Fruit fly (Drosophila melanogaster) whole organism, embryonic: Measurements from ENCODE around the gene CG11384.

Experiments used
- ATbp ChIP-seq: fragments of 200-800 bp; sonication (Bioruptor generic); optimal IDR thresholded peaks from 2 replicates; lab custom pipeline; 2017; ENCODE audit warnings: missing biosample characterization, mild to moderate bottlenecking, missing genetic modification characterization, missing genetic modification reagents
- BtbVII ChIP-seq: fragments of 200-800 bp; sonication (Bioruptor generic); optimal IDR thresholded peaks from 3 replicates; lab custom pipeline; 2017; ENCODE audit warnings: missing biosample characterization, mild to moderate bottlenecking, missing genetic modification characterization
- Bteb2 ChIP-seq: fragments of 200-800 bp; sonication (Bioruptor generic); optimal IDR thresholded peaks from 2 replicates; lab custom pipeline; 2016; ENCODE audit warnings: missing biosample characterization, missing genetic modification characterization
- CG10321 ChIP-seq: fragments of 200-800 bp; sonication (Bioruptor generic); IDR thresholded peaks from 2 replicates; pipeline ENCODE4 v1.3.6; 2022; ENCODE audit warnings: missing biosample characterization, missing genetic modification characterization
- CG10366 ChIP-seq: fragments of 200-800 bp; sonication (Bioruptor generic); IDR thresholded peaks from 2 replicates; pipeline ENCODE4 v1.3.6; 2022; ENCODE audit warnings: missing biosample characterization, missing genetic modification characterization
- CG10543 ChIP-seq: fragments of 200-800 bp; sonication (Bioruptor generic); optimal IDR thresholded peaks from 3 replicates; lab custom pipeline; 2017; ENCODE audit warnings: missing biosample characterization, mild to moderate bottlenecking, missing genetic modification characterization, moderate library complexity
- CG10959 ChIP-seq: fragments of 200-800 bp; sonication (Bioruptor generic); IDR thresholded peaks from 2 replicates; pipeline ENCODE4 v1.3.6; 2022; ENCODE audit warnings: missing biosample characterization, missing genetic modification characterization
- CG11504 ChIP-seq: fragments of 200-800 bp; sonication (Bioruptor generic); optimal IDR thresholded peaks from 3 replicates; lab custom pipeline; 2019; ENCODE audit warnings: missing biosample characterization, mild to moderate bottlenecking, missing genetic modification characterization, moderate library complexity
- CG12769 ChIP-seq: fragments of 200-800 bp; sonication (Bioruptor generic); optimal IDR thresholded peaks from 2 replicates; lab custom pipeline; 2019; ENCODE audit warnings: missing biosample characterization, mild to moderate bottlenecking, missing genetic modification characterization, moderate library complexity
- CG12942 ChIP-seq: fragments of 200-800 bp; sonication (Bioruptor generic); optimal IDR thresholded peaks from 3 replicates; lab custom pipeline; 2016; ENCODE audit warnings: missing biosample characterization, missing genetic modification characterization
- CG15011 ChIP-seq: fragments of 200-800 bp; sonication (Bioruptor generic); optimal IDR thresholded peaks from 3 replicates; lab custom pipeline; 2018; ENCODE audit warnings: missing biosample characterization, mild to moderate bottlenecking, missing genetic modification characterization
- CG15073 ChIP-seq: fragments of 200-800 bp; sonication (Bioruptor generic); optimal IDR thresholded peaks from 2 replicates; lab custom pipeline; 2016; ENCODE audit warnings: missing biosample characterization, missing genetic modification characterization
- CG17612 ChIP-seq: fragments of 200-800 bp; sonication (Bioruptor generic); IDR thresholded peaks from 2 replicates; pipeline ENCODE4 v1.3.6; 2022; ENCODE audit warnings: missing biosample characterization, missing genetic modification characterization
- CG17829 ChIP-seq: fragments of 200-800 bp; optimal IDR thresholded peaks from 2 replicates; lab custom pipeline; 2019; ENCODE audit warnings: missing biosample characterization, mild to moderate bottlenecking, missing genetic modification characterization, moderate library complexity
- CG17912 ChIP-seq: fragments of 200-800 bp; sonication (Bioruptor generic); optimal IDR thresholded peaks from 2 replicates; lab custom pipeline; 2018; ENCODE audit warnings: missing biosample characterization, mild to moderate bottlenecking, missing genetic modification characterization
- CG34422 ChIP-seq: fragments of 200-800 bp; sonication (Bioruptor generic); IDR thresholded peaks from 3 replicates; pipeline ENCODE4 v1.3.6; 2022; ENCODE audit warnings: missing biosample characterization, missing genetic modification characterization
- CG4854 ChIP-seq: fragments of 200-800 bp; sonication (Bioruptor generic); optimal IDR thresholded peaks from 2 replicates; lab custom pipeline; 2016; ENCODE audit warnings: missing biosample characterization, missing genetic modification characterization, inconsistent platforms
- CG6791 ChIP-seq: fragments of 200-800 bp; sonication (Bioruptor generic); IDR thresholded peaks from 3 replicates; pipeline ENCODE4 v1.3.6; 2022; ENCODE audit warnings: missing biosample characterization, missing genetic modification characterization; ENCODE audit not compliant: partially characterized antibody
- CG7271 ChIP-seq: fragments of 200-800 bp; sonication (Bioruptor generic); optimal IDR thresholded peaks from 2 replicates; lab custom pipeline; 2018; ENCODE audit warnings: missing biosample characterization, mild to moderate bottlenecking, missing genetic modification characterization, moderate library complexity
- CG9609 ChIP-seq: fragments of 200-800 bp; sonication (Bioruptor generic); optimal IDR thresholded peaks from 3 replicates; lab custom pipeline; 2016; ENCODE audit warnings: missing biosample characterization, missing genetic modification characterization
- CG9727 ChIP-seq: fragments of 200-800 bp; sonication (Bioruptor generic); optimal IDR thresholded peaks from 3 replicates; lab custom pipeline; 2017; ENCODE audit warnings: missing biosample characterization, mild to moderate bottlenecking, missing genetic modification characterization
- CG9817 ChIP-seq: fragments of 200-800 bp; sonication (Bioruptor generic); optimal IDR thresholded peaks from 2 replicates; lab custom pipeline; 2018; ENCODE audit warnings: missing biosample characterization, mild to moderate bottlenecking, missing genetic modification characterization, moderate library complexity
- CrebB ChIP-seq: fragments of 200-800 bp; sonication (Bioruptor generic); optimal IDR thresholded peaks from 3 replicates; lab custom pipeline; 2018; ENCODE audit warnings: missing biosample characterization, mild to moderate bottlenecking, missing genetic modification characterization
- Dek ChIP-seq: fragments of 200-800 bp; sonication (Bioruptor generic); optimal IDR thresholded peaks from 3 replicates; lab custom pipeline; 2019; ENCODE audit warnings: missing biosample characterization, mild to moderate bottlenecking, missing genetic modification characterization, moderate library complexity
- Dip2 ChIP-seq: fragments of 200-800 bp; sonication (Bioruptor generic); IDR thresholded peaks from 2 replicates; pipeline ENCODE4 v1.3.6; 2022; ENCODE audit warnings: missing biosample characterization, missing genetic modification characterization
- Dref ChIP-seq: fragments of 200-800 bp; sonication (Bioruptor generic); IDR thresholded peaks from 2 replicates; pipeline ENCODE4 v1.3.6; 2022; ENCODE audit warnings: missing biosample characterization, missing genetic modification characterization
- Ets65A ChIP-seq: fragments of 200-800 bp; sonication (Bioruptor generic); peaks from one replicate; lab custom pipeline; 2016; ENCODE audit warnings: missing biosample characterization, missing genetic modification characterization
- Gug ChIP-seq: fragments of 200-800 bp; sonication (Bioruptor generic); IDR thresholded peaks from 4 replicates; pipeline ENCODE4 v1.3.6; 2022; ENCODE audit warnings: missing biosample characterization, missing genetic modification characterization
- HLH3B ChIP-seq: fragments of 200-800 bp; sonication (Bioruptor generic); IDR thresholded peaks from 2 replicates; pipeline ENCODE4 v1.3.6; 2022; ENCODE audit warnings: missing biosample characterization, missing genetic modification characterization
- HLHmδ ChIP-seq: fragments of 200-800 bp; sonication (Bioruptor generic); optimal IDR thresholded peaks from 2 replicates; lab custom pipeline; 2018; ENCODE audit warnings: missing biosample characterization, mild to moderate bottlenecking, missing genetic modification characterization, moderate library complexity
- Hmr ChIP-seq: fragments of 200-800 bp; sonication (Bioruptor generic); optimal IDR thresholded peaks from 3 replicates; lab custom pipeline; 2017; ENCODE audit warnings: mild to moderate bottlenecking, missing biosample characterization, missing genetic modification reagents, missing genetic modification characterization
- Hr3 ChIP-seq: fragments of 200-800 bp; sonication (Bioruptor generic); optimal IDR thresholded peaks from 3 replicates; lab custom pipeline; 2016; ENCODE audit warnings: missing biosample characterization, missing genetic modification characterization
- Hr39 ChIP-seq: fragments of >200 bp; optimal IDR thresholded peaks from 2 replicates; lab custom pipeline; 2017
- Rx ChIP-seq: fragments of 200-800 bp; sonication (Bioruptor generic); IDR thresholded peaks from 2 replicates; pipeline ENCODE4 v1.3.6; 2022; ENCODE audit warnings: missing biosample characterization, missing genetic modification characterization
- Scr ChIP-seq: fragments of 200-800 bp; sonication (Bioruptor generic); IDR thresholded peaks from 2 replicates; pipeline ENCODE4 v1.3.6; 2022; ENCODE audit warnings: missing biosample characterization, missing genetic modification characterization; ENCODE audit not compliant: partially characterized antibody
- aop ChIP-seq: fragments of 200-800 bp; sonication (Bioruptor generic); IDR thresholded peaks from 2 replicates; pipeline ENCODE4 v1.3.6; 2022; ENCODE audit warnings: missing biosample characterization, missing genetic modification characterization
- bbx ChIP-seq: fragments of 200-800 bp; sonication (Bioruptor generic); IDR thresholded peaks from 2 replicates; pipeline ENCODE4 v1.3.6; 2022; ENCODE audit warnings: missing biosample characterization, missing genetic modification characterization; ENCODE audit not compliant: partially characterized antibody
- dmrt11E ChIP-seq: fragments of 200-800 bp; sonication (Bioruptor generic); optimal IDR thresholded peaks from 3 replicates; lab custom pipeline; 2018; ENCODE audit warnings: missing biosample characterization, mild to moderate bottlenecking, missing genetic modification characterization, moderate library complexity
- fd96Cb ChIP-seq: fragments of 200-800 bp; sonication (Bioruptor generic); optimal IDR thresholded peaks from 2 replicates; lab custom pipeline; 2018; ENCODE audit warnings: missing biosample characterization, mild to moderate bottlenecking, missing genetic modification characterization, moderate library complexity
- her ChIP-seq: fragments of 200-800 bp; sonication (Bioruptor generic); optimal IDR thresholded peaks from 2 replicates; lab custom pipeline; 2016; ENCODE audit warnings: missing biosample characterization, missing genetic modification characterization
- klu ChIP-seq: fragments of 200-800 bp; sonication (Bioruptor generic); IDR thresholded peaks from 2 replicates; pipeline ENCODE4 v1.3.6; 2022; ENCODE audit warnings: missing biosample characterization, missing genetic modification characterization
- lola ChIP-seq, 3 experiments: fragments of >200 bp in 2 of 3; fragments of 200-800 bp in 1 of 3; sonication (Bioruptor generic) in 1 of 3; optimal IDR thresholded peaks; 2 replicates each; lab custom pipeline; 2017 to 2019; ENCODE audit warnings: missing biosample characterization in 3 of 3, missing genetic modification characterization in 3 of 3, mild to moderate bottlenecking in 1 of 3, moderate library complexity in 1 of 3
- maf-S ChIP-seq: fragments of 200-800 bp; sonication (Bioruptor generic); optimal IDR thresholded peaks from 2 replicates; lab custom pipeline; 2016; ENCODE audit warnings: missing biosample characterization, missing genetic modification characterization
- mld ChIP-seq: fragments of 200-800 bp; sonication (Bioruptor generic); IDR thresholded peaks from 3 replicates; pipeline ENCODE4 v1.3.6; 2022; ENCODE audit warnings: missing biosample characterization, missing genetic modification characterization; ENCODE audit not compliant: partially characterized antibody
- pita ChIP-seq: fragments of 200-800 bp; sonication (Bioruptor generic); optimal IDR thresholded peaks from 2 replicates; lab custom pipeline; 2017; ENCODE audit warnings: missing biosample characterization, mild to moderate bottlenecking, missing genetic modification characterization
- pros ChIP-seq: fragments of 200-800 bp; sonication (Bioruptor generic); optimal IDR thresholded peaks from 3 replicates; lab custom pipeline; 2019; ENCODE audit warnings: missing biosample characterization, mild to moderate bottlenecking, missing genetic modification characterization, moderate library complexity
- pzg ChIP-seq: fragments of 200-800 bp; sonication (Bioruptor generic); optimal IDR thresholded peaks from 3 replicates; lab custom pipeline; 2018; ENCODE audit warnings: missing biosample characterization, mild to moderate bottlenecking, missing genetic modification characterization, moderate library complexity
- run ChIP-seq: fragments of 200-800 bp; sonication (Bioruptor generic); optimal IDR thresholded peaks from 3 replicates; lab custom pipeline; 2018; ENCODE audit warnings: missing biosample characterization, mild to moderate bottlenecking, missing genetic modification characterization
- sima ChIP-seq: fragments of 200-800 bp; sonication (Bioruptor generic); optimal IDR thresholded peaks from 2 replicates; lab custom pipeline; 2016; ENCODE audit warnings: missing biosample characterization, missing genetic modification characterization
- yki ChIP-seq: fragments of >200 bp; optimal IDR thresholded peaks from 3 replicates; lab custom pipeline; 2018

The CG11384 gene

DNA sequence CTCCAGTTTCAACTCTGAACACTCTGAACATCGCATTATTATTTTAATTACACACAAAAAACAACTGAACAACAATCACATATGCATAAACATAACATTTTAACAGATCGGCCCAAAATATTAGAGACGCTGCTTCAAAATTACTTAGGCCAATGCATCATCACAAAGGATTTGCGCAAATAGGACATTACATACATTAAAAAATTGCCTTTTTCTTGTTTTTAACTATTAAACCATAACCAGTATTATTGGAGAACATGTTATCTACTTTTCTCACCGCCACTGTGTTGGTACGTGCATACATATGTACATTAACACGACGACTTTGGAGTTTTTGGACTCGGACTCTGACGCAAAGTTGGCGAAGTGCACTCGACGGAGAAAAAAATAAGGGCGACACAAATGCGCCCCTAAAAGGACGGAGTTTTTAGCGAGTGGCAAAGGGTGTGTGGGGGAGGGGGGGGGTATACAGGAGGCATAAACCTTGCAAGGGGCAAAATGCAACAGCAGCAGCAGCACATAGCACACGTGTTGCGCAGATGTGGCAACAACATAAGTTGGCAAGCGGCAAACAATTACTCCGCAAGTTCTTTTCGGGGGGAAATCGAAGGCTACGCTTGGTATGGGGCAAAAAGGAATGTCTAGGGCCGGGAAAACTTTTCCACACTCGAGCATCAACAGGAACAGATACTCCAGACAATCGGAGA, 46.1 kb downstream of the CG11384 start (continued):
- TF ChIP-seq maf-S (GFP tag; lab: Kevin White, UChicago) (no peak), CG17912 (no peak), CG9609 (GFP tag; lab: Kevin White, UChicago) (peak; percentile 42), CG9817 (no peak), pita (GFP tag; lab: Kevin White, UChicago) (no peak), sima (GFP tag; lab: Kevin White, UChicago) (no peak), lola (GFP tag; optimal IDR thresholded peaks at IDR 0.05; lab: Kevin White, UChicago) (peak in 1 of 3 experiments; percentile 68), Dip2 (GFP tag; lab: Robert Waterston, UW) (no peak), pzg (GFP tag; lab: Kevin White, UChicago) (no peak), CG7271 (tag; lab: Kevin White, UChicago) (no peak), Hmr (GFP tag; lab: Kevin White, UChicago) (peak; percentile 49), run (tag; lab: Kevin White, UChicago) (peak; percentile 65), Dref (no peak), CG12769 (tag; lab: Kevin White, UChicago) (peak; percentile 61), Rx (GFP tag; lab: Robert Waterston, UW) (peak; percentile 72), CG12942 (GFP tag; lab: Kevin White, UChicago) (peak; percentile 37), aop (0 out of 2 replicates have a peak, but pooled peaks have one; percentile 13), Dek (tag; lab: Kevin White, UChicago) (peak; percentile 24), CG9727 (GFP tag; lab: Kevin White, UChicago) (peak; percentile 49), CG6791 (GFP tag; lab: Robert Waterston, UW) (no peak), CG15073 (GFP tag; lab: Kevin White, UChicago) (peak; percentile 73), Hr3 (GFP tag; lab: Kevin White, UChicago) (peak; percentile 34), ATbp (GFP tag; lab: Kevin White, UChicago) (peak; percentile 73), her (GFP tag; lab: Kevin White, UChicago) (peak; percentile 60), CG10366 (GFP tag; lab: Robert Waterston, UW) (peak; percentile 68), CG10543 (GFP tag; lab: Kevin White, UChicago) (no peak), HLHmδ (GFP tag; lab: Kevin White, UChicago) (no peak), mld (GFP tag; lab: Robert Waterston, UW) (no peak), CG11504 (tag; lab: Kevin White, UChicago) (peak; percentile 80), BtbVII (no peak), dmrt11E (tag; lab: Kevin White, UChicago) (peak; percentile 70), Ets65A (GFP tag; lab: Kevin White, UChicago) (no peak), Hr39 (no peak), CG10321 (GFP tag; lab: Robert Waterston, UW) (no peak), CG10959 (GFP tag; lab: Robert Waterston, UW) (peak; percentile 48; the same call in 1 of the 2 replicates), Scr (no peak), yki (lab: Kevin White, UChicago) (no peak), CG15011 (peak; percentile 2), CG17612 (GFP tag; lab: Robert Waterston, UW) (no peak), pros (GFP tag; lab: Kevin White, UChicago) (no peak), CG34422 (GFP tag; lab: Robert Waterston, UW) (peak; percentile 69; the same call in 2 of the 3 replicates), HLH3B (GFP tag; lab: Robert Waterston, UW) (peak; percentile 72), Gug (GFP tag; lab: Robert Waterston, UW) (peak; percentile 63; the same call in 3 of the 4 replicates), Bteb2 (GFP tag; lab: Kevin White, UChicago) (peak; percentile 22), CG4854 (GFP tag; lab: Kevin White, UChicago) (no peak), klu (GFP tag; lab: Robert Waterston, UW) (no peak), fd96Cb (tag; lab: Kevin White, UChicago) (peak; percentile 79), CrebB (no peak), CG17829 (tag; lab: Kevin White, UChicago) (peak; percentile 59), bbx (GFP tag; lab: Robert Waterston, UW) (no peak)
